Fruit fly (Drosophila melanogaster) whole organism, wandering third instar larva: Measurements from ENCODE around the gene Cpr35B.

Experiments used
- Abd-B ChIP-seq: fragments of >200 bp; optimal IDR thresholded peaks from 2 replicates; lab custom pipeline; 2017; ENCODE audit warnings: missing biosample characterization, missing genetic modification characterization
- CG32264 ChIP-seq: fragments of 200-800 bp; sonication (Bioruptor generic); optimal IDR thresholded peaks from 2 replicates; lab custom pipeline; 2016; ENCODE audit warnings: missing biosample characterization, missing genetic modification characterization
- CG9705 ChIP-seq: fragments of 200-800 bp; sonication (Bioruptor generic); optimal IDR thresholded peaks from 2 replicates; lab custom pipeline; 2018; ENCODE audit warnings: missing biosample characterization, mild to moderate bottlenecking, missing genetic modification characterization
- CrebA ChIP-seq: fragments of 200-800 bp; sonication (Bioruptor generic); optimal IDR thresholded peaks from 2 replicates; lab custom pipeline; 2016; ENCODE audit warnings: missing biosample characterization, mild to moderate bottlenecking, missing genetic modification characterization, borderline replicate concordance
- Dfd ChIP-seq: fragments of >200 bp; optimal IDR thresholded peaks from 2 replicates; lab custom pipeline; 2017; ENCODE audit warnings: missing biosample characterization, missing genetic modification characterization
- Dif ChIP-seq: fragments of 200-275, 200-300 bp; sonication (Bioruptor generic); optimal IDR thresholded peaks from 2 replicates; lab custom pipeline; 2018; ENCODE audit warnings: missing biosample characterization, missing genetic modification characterization; ENCODE audit not compliant: partially characterized antibody
- HLH106 ChIP-seq: fragments of 200-800 bp; optimal IDR thresholded peaks from 3 replicates; lab custom pipeline; 2019; ENCODE audit warnings: missing biosample characterization, mild to moderate bottlenecking, missing genetic modification characterization, moderate library complexity
- Hnf4 ChIP-seq: fragments of 200-800 bp; sonication (Bioruptor generic); optimal IDR thresholded peaks from 2 replicates; lab custom pipeline; 2016; ENCODE audit warnings: missing biosample characterization, mild to moderate bottlenecking, missing genetic modification characterization
- Jra ChIP-seq: sonication (Bioruptor generic); optimal IDR thresholded peaks from 2 replicates; lab custom pipeline; 2016; ENCODE audit warnings: missing biosample characterization, missing genetic modification characterization
- Myc ChIP-seq: fragments of >200 bp; optimal IDR thresholded peaks from 2 replicates; lab custom pipeline; 2017
- N ChIP-seq: fragments of >200 bp; optimal IDR thresholded peaks from 2 replicates; lab custom pipeline; 2018; ENCODE audit warnings: missing biosample characterization, missing external identifiers, missing genetic modification characterization
- OdsH ChIP-seq: fragments of 200-800 bp; sonication (Bioruptor generic); optimal IDR thresholded peaks from 2 replicates; lab custom pipeline; 2016; ENCODE audit warnings: missing biosample characterization, mild to moderate bottlenecking, missing genetic modification characterization
- Rel ChIP-seq, 2 experiments: fragments of 200-800 bp; sonication (Bioruptor generic) in 1 of 2; optimal IDR thresholded peaks; 2 replicates in 1 of 2; 3 replicates in 1 of 2; lab custom pipeline; 2016 to 2019; ENCODE audit warnings: mild to moderate bottlenecking in 2 of 2, missing biosample characterization in 2 of 2, missing genetic modification characterization in 2 of 2, moderate library complexity in 1 of 2
- Sp1 ChIP-seq: fragments of 200-800 bp; sonication (Bioruptor generic); optimal IDR thresholded peaks from 3 replicates; lab custom pipeline; 2019; ENCODE audit warnings: missing biosample characterization, mild to moderate bottlenecking, missing genetic modification characterization, moderate library complexity
- Vsx2 ChIP-seq: fragments of 200-300, 225-300 bp; sonication (Bioruptor generic); optimal IDR thresholded peaks from 2 replicates; lab custom pipeline; 2018; ENCODE audit warnings: missing biosample characterization, missing genetic modification characterization; ENCODE audit not compliant: partially characterized antibody
- br ChIP-seq: fragments of 200-800 bp; sonication (Bioruptor generic); optimal IDR thresholded peaks from 2 replicates; lab custom pipeline; 2016; ENCODE audit warnings: missing biosample characterization, missing genetic modification characterization
- brk ChIP-seq: fragments of 200-800 bp; sonication (Bioruptor generic); optimal IDR thresholded peaks from 2 replicates; lab custom pipeline; 2016; ENCODE audit warnings: missing biosample characterization, mild to moderate bottlenecking, missing genetic modification characterization
- dl ChIP-seq, 2 experiments: fragments of 175-275, 200-275 bp in 1 of 2; fragments of 200-275 bp in 1 of 2; sonication (Bioruptor generic); optimal IDR thresholded peaks; lab custom pipeline; 2018; ENCODE audit warnings: mild to moderate bottlenecking in 2 of 2, missing biosample characterization in 2 of 2, missing genetic modification characterization in 2 of 2, moderate library complexity in 2 of 2; ENCODE audit not compliant: partially characterized antibody in 2 of 2, insufficient read depth in 1 of 2
- ey ChIP-seq: fragments of 200-800 bp; sonication (Bioruptor generic); optimal IDR thresholded peaks from 2 replicates; lab custom pipeline; 2016; ENCODE audit warnings: missing biosample characterization, missing genetic modification characterization
- foxo ChIP-seq, 2 experiments: fragments of 200-800 bp; sonication (Bioruptor generic); optimal IDR thresholded peaks; 2 replicates in 1 of 2; 3 replicates in 1 of 2; lab custom pipeline; 2016 to 2017; ENCODE audit warnings: missing biosample characterization in 2 of 2, missing genetic modification characterization in 2 of 2
- fru ChIP-seq: fragments of 200-800 bp; sonication (Bioruptor generic); optimal IDR thresholded peaks from 3 replicates; lab custom pipeline; 2016; ENCODE audit warnings: missing biosample characterization, mild to moderate bottlenecking, missing genetic modification characterization
- h ChIP-seq: fragments of 200-800 bp; sonication (Bioruptor generic); optimal IDR thresholded peaks from 3 replicates; lab custom pipeline; 2016; ENCODE audit warnings: missing biosample characterization, mild to moderate bottlenecking, missing genetic modification characterization
- jim ChIP-seq: fragments of 175-275, 200-325 bp; sonication (Bioruptor generic); optimal IDR thresholded peaks from 2 replicates; lab custom pipeline; 2016; ENCODE audit warnings: missing biosample characterization, mild to moderate bottlenecking, missing genetic modification characterization
- lola ChIP-seq: fragments of >200 bp; optimal IDR thresholded peaks from 2 replicates; lab custom pipeline; 2017; ENCODE audit warnings: missing biosample characterization, missing genetic modification characterization
- pan ChIP-seq: fragments of >200 bp; optimal IDR thresholded peaks from 2 replicates; lab custom pipeline; 2017
- psq ChIP-seq: fragments of 200-800 bp; sonication (Bioruptor generic); optimal IDR thresholded peaks from 3 replicates; lab custom pipeline; 2017; ENCODE audit warnings: missing biosample characterization, mild to moderate bottlenecking, missing genetic modification characterization, moderate library complexity
- rgr ChIP-seq: fragments of 200-800 bp; sonication (Bioruptor generic); optimal IDR thresholded peaks from 3 replicates; lab custom pipeline; 2016; ENCODE audit warnings: missing biosample characterization, mild to moderate bottlenecking, missing genetic modification characterization
- sage ChIP-seq: fragments of 200-800 bp; sonication (Bioruptor generic); optimal IDR thresholded peaks from 2 replicates; lab custom pipeline; 2016; ENCODE audit warnings: missing biosample characterization, mild to moderate bottlenecking, missing genetic modification characterization
- tai ChIP-seq: sonication (Bioruptor generic); optimal IDR thresholded peaks from 2 replicates; lab custom pipeline; 2016; ENCODE audit warnings: missing biosample characterization, missing genetic modification characterization
- usp ChIP-seq: fragments of >200 bp; optimal IDR thresholded peaks from 2 replicates; lab custom pipeline; 2017; ENCODE audit warnings: missing biosample characterization, missing genetic modification characterization
- woc ChIP-seq: sonication (Bioruptor generic); optimal IDR thresholded peaks from 2 replicates; lab custom pipeline; 2016; ENCODE audit warnings: missing biosample characterization, mild to moderate bottlenecking, missing genetic modification characterization

Cpr35B gene

dm6 chr2L:14410331-14410730 lies 14.7 kb downstream of the Cpr35B start:
- TF ChIP-seq Rel (GFP tag; optimal IDR thresholded peaks at IDR 0.05; lab: Kevin White, UChicago) = no peak
- TF ChIP-seq Rel (tag; optimal IDR thresholded peaks at IDR 0.05; lab: Kevin White, UChicago) = peak; percentile 75
- no peak for TF ChIP-seq brk
- peak; percentile 1 for TF ChIP-seq fru (GFP tag; lab: Kevin White, UChicago)
- TF ChIP-seq, all 38 proteins: peak for 2

dm6 chr2L:14409428-14409933 lies 15.5 kb downstream of the Cpr35B start, which contains the start of gene elB:
elB (minus strand) TSS chr2L:14409549.
- TF ChIP-seq Hnf4 (no peak), Jra (GFP tag; lab: Kevin White, UChicago) (peak; percentile 8), Rel (GFP tag; optimal IDR thresholded peaks at IDR 0.05; lab: Kevin White, UChicago) (peak; percentile 33), Rel (tag; optimal IDR thresholded peaks at IDR 0.05; lab: Kevin White, UChicago) (no peak), CG32264 (GFP tag; lab: Kevin White, UChicago) (no peak), CrebA (peak; percentile 60), CG9705 (no peak), Vsx2 (GFP tag; lab: Kevin White, UChicago) (peak; percentile 92), woc (GFP tag; lab: Kevin White, UChicago) (no peak), OdsH (GFP tag; lab: Kevin White, UChicago) (peak; percentile 26), sage (GFP tag; lab: Kevin White, UChicago) (no peak), tai (GFP tag; lab: Kevin White, UChicago) (no peak), rgr (GFP tag; lab: Kevin White, UChicago) (no peak), brk (peak; percentile 74), foxo (GFP tag; optimal IDR thresholded peaks at IDR 0.05; lab: Kevin White, UChicago) (no peak), dl (GFP tag; optimal IDR thresholded peaks at IDR 0.05; lab: Kevin White, UChicago; ENCODE audit: insufficient read depth in 1 of 2, partially characterized antibody in 2 of 2) (peak; percentile 91 to 96), HLH106 (tag; lab: Kevin White, UChicago) (no peak), usp (GFP tag; lab: Kevin White, UChicago) (no peak), Abd-B (no peak), N (GFP tag; lab: Kevin White, UChicago) (no peak), ey (no peak), psq (no peak), Myc (lab: Kevin White, UChicago) (no peak), pan (lab: Kevin White, UChicago) (no peak), br (GFP tag; lab: Kevin White, UChicago) (no peak), Dif (GFP tag; lab: Kevin White, UChicago) (peak; percentile 94), h (GFP tag; lab: Kevin White, UChicago) (peak; percentile 25), jim (no peak)

- TF ChIP-seq Rel (GFP tag; optimal IDR thresholded peaks at IDR 0.05; lab: Kevin White, UChicago) (no peak), Rel (tag; optimal IDR thresholded peaks at IDR 0.05; lab: Kevin White, UChicago) (peak; percentile 72), Vsx2 (GFP tag; lab: Kevin White, UChicago) (no peak), Dfd (GFP tag; lab: Kevin White, UChicago) (no peak), ey (no peak), psq (no peak)
- TF ChIP-seq, all 38 proteins: peak for 1
Observed at dm6 chr2L:14408383-14409004, 16.5 kb downstream of the Cpr35B start.

- TF ChIP-seq h (GFP tag; lab: Kevin White, UChicago) = peak; percentile 3
- TF ChIP-seq lola (GFP tag; lab: Kevin White, UChicago) = no peak
- peak in 1 of 2 experiments; percentile 18 for TF ChIP-seq foxo (GFP tag; optimal IDR thresholded peaks at IDR 0.05; lab: Kevin White, UChicago)
- peak; percentile 60 for TF ChIP-seq CrebA
- TF ChIP-seq Sp1 (GFP tag; lab: Kevin White, UChicago) = peak; percentile 13
- TF ChIP-seq N (GFP tag; lab: Kevin White, UChicago) = no peak
Observed at dm6 chr2L:14404744-14405449, 20.1 kb downstream of the Cpr35B start.
